Fruit fly (Drosophila melanogaster): ENCODE results near the gene CG33523.
A peak's percentile ranks its signal among the peaks of the same experiment; 100 is the strongest.

Gene CG33523

DNA sequence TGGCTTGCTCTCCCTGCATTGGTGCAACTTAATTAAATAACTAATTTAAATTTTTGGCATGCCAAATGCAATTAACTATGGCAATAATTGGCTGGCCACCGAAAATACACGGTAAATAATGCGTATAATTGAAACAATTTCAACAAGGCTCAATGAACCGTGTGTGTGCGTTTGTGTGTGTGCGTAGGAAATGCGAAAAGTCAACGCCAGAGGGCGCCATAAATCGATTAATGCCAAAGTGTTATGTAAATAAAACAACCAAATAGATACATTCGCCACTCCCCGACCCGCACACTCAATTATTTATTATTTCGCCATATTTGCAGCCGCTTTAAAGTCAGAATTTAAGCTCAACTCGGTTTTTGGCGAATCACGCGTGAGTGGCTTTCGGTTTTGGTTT is 33.5 kb downstream of the CG33523 start:
- no peak for TF ChIP-seq CG8478 (optimal IDR thresholded peaks at IDR 0.05)
- TF ChIP-seq CTCF (optimal IDR thresholded peaks at IDR 0.05), result peak; percentile 70 to 73

DNA sequence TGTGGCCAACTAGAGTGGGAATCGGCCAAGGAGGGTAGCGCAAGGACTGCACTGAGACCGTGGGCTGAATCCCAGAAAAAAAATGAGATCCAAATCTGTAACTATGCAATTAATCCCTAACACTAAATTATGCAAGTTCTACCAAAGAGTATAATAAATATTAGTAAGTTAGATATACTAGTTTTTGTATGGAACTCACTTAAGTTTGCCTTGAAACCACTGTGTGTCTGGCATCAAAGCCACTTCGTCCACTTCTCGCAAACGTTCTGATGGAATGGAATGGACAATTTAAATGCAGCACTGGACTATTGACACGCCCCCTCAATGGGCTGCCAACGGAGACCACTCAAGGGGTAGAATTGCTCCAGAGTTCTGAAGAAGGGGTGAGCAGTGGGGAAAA is 34.5 kb downstream of the CG33523 start:
- TF ChIP-seq CTCF (optimal IDR thresholded peaks at IDR 0.05) (no peak), CG8478 (optimal IDR thresholded peaks at IDR 0.05) (no peak)

- no peak for TF ChIP-seq CG8478 (optimal IDR thresholded peaks at IDR 0.05)
- no peak for TF ChIP-seq CTCF (optimal IDR thresholded peaks at IDR 0.05)
Measured at dm6 chr3L:5964399-5964798, 40.7 kb downstream of the CG33523 start.

DNA sequence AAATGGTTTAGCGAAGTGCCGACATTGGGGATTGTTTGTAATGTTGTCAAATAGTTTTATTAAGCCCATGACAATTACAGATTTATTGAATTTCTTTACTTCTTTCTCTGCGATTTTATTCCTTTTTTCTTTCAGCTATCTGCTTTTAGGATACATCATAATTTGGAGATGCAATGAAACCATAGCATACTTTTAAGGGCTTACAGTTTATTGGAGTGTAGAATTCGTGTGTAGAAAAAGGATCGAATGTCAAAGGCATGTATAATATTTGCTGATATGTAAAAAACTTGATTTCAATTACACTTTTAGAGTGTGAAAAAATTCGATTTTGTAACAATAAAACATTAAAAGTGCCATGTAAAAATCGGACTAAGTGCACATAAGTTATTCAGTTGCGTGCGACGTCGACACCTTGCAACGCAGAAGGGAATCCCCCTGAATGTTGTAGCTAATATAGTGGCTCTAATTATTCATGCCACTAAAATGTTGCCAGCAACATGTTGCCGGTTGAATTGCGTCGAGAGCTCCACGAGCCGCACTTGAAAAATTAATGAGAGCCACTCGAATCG is 43.3 kb downstream of the CG33523 start:
- no peak for TF ChIP-seq CG8478 (optimal IDR thresholded peaks at IDR 0.05)
- TF ChIP-seq CTCF (optimal IDR thresholded peaks at IDR 0.05), result peak; percentile 66 to 68

- TF ChIP-seq CG8478 (optimal IDR thresholded peaks at IDR 0.05) (no peak), CTCF (optimal IDR thresholded peaks at IDR 0.05) (no peak)
Measured at dm6 chr3L:5968695-5969094, 45.0 kb downstream of the CG33523 start.

- TF ChIP-seq CG8478 (optimal IDR thresholded peaks at IDR 0.05), result no peak
- TF ChIP-seq CTCF (optimal IDR thresholded peaks at IDR 0.05), result no peak
Measured at dm6 chr3L:5969122-5969521, 45.5 kb downstream of the CG33523 start.

dm6 chr3L:5970169-5970568 is 46.5 kb downstream of the CG33523 start:
- no peak for TF ChIP-seq CG8478 (optimal IDR thresholded peaks at IDR 0.05)
- no peak for TF ChIP-seq CTCF (optimal IDR thresholded peaks at IDR 0.05)

dm6 chr3L:5971440-5971839 is 47.8 kb downstream of the CG33523 start:
- TF ChIP-seq CG8478 (optimal IDR thresholded peaks at IDR 0.05), result no peak
- TF ChIP-seq CTCF (optimal IDR thresholded peaks at IDR 0.05), result no peak

DNA sequence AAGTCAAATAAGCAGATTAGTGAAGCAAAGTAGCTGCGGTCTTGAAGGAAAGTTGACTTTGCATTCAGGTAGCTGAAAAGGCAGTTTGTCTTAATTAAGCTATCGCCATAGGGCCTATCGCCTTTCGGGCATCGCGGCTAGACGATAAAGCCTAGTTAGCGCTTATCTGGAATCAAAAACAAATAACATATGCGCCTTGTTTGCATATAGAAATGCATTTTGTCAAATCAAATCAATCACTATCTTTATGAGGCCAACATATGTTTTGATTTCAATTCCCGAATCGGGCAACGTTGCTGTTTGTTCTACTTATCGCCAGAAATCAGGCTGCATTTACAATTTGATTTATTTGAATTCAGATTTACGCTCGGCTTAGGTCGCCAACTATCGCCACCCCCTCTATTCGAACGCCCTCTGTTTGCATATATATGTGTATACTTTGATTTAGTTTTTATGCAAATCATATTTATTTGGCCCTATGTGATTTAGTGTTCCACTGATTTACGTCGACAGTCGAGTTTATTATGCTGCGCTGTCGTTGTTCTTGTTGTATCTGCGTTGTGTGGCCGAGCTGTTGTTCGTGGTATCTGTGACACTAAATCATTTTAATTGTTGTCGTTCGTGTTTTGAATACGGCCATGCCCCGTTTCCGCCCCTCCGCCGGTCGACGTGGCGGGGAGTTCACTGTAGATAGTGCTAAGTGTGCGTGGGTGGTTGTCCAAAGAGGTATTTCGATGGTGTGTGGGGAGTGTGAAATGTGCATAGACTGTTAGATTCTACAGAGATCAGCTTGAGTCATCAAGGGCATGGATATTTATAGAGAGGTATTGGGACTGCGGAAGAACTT is 51.1 kb downstream of the CG33523 start:
- TF ChIP-seq CTCF (optimal IDR thresholded peaks at IDR 0.05) (no peak), CG8478 (optimal IDR thresholded peaks at IDR 0.05) (no peak)

DNA sequence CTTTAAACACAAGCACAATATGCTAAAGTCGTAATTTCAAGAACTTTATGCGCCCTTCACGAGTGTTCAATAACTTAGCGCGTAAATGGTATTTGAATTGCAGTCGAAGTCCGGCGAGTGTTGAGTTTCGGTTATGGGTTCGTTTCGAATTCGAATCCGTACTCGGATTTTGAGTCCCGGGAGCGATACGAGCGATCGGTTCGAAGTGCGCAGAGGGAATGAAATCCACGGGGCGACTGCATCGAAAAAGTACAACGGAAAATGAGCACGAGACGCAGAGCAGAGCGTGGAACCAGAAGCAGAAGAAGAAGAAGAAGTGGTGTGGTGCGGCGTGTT is 52.1 kb downstream of the CG33523 start, which contains the start of gene CG10479:
TSS of gene CG10479 (minus strand) at position 223 of the 336 bp plus-strand sequence.
- TF ChIP-seq CG8478 (optimal IDR thresholded peaks at IDR 0.05), result no peak

DNA sequence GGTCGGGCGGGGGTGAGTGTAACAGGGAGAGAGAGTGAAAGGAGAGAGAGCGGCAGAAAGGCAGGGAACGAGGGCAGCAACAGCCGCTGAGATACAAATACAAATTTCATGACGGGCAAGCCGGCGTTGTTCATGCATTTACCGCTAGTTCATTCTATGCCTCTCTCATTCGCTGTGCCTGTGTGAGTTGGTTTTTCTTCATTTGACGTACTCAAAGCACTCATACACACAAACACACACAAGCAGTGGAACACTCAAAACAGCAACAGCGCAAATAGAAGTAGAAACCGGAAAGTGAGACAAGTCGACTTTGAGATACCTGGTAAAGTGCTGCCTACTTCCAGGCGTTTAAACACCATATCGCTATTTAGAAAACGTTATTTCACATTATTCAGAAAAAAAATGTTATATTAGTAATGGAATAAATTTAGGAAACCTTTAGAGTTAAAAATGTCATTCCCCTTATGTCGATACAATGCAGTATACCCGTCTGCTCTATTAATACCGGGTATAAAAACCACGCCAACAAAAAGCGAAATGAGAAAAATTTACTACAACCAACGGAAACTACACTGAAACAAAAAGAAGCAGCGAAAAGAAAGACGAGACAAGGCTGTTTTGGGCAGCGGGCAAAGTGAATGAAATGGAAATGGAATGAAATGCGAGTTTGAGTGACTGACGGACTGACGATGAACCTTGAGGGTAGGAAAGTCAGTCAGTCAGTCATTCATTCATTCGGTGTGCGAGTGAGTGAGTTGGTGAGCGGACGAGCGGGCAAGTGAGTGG is 52.7 kb downstream of the CG33523 start:
- no peak for TF ChIP-seq CTCF (optimal IDR thresholded peaks at IDR 0.05)
- TF ChIP-seq CG8478 (optimal IDR thresholded peaks at IDR 0.05), result no peak

dm6 chr3L:5979460-5979859 is 55.8 kb downstream of the CG33523 start:
- TF ChIP-seq CTCF (optimal IDR thresholded peaks at IDR 0.05), result no peak
- no peak for TF ChIP-seq CG8478 (optimal IDR thresholded peaks at IDR 0.05)
